Fruit fly (Drosophila melanogaster) whole organism, prepupa: ENCODE results near the gene mon2.

Experiments
- CG11294 ChIP-seq: fragments of 200-800 bp; sonication (Bioruptor generic); IDR thresholded peaks from 2 replicates; pipeline ENCODE4 v1.3.6; 2022; ENCODE audit warnings: missing biosample characterization, missing genetic modification characterization
- CG11762 ChIP-seq: fragments of 200-800 bp; sonication (Bioruptor generic); optimal IDR thresholded peaks from 3 replicates; lab custom pipeline; 2016; ENCODE audit warnings: missing biosample characterization, missing genetic modification characterization; ENCODE audit not compliant: insufficient read depth
- CG11902 ChIP-seq: fragments of 200-800 bp; sonication (Bioruptor generic); optimal IDR thresholded peaks from 3 replicates; lab custom pipeline; 2016; ENCODE audit warnings: missing biosample characterization, missing genetic modification characterization
- CG15336 ChIP-seq: fragments of 200-800 bp; sonication (Bioruptor generic); IDR thresholded peaks from 2 replicates; pipeline ENCODE4 v1.3.6; 2022; ENCODE audit warnings: missing biosample characterization, missing genetic modification characterization
- CG1621 ChIP-seq: fragments of 200-800 bp; sonication (Bioruptor generic); optimal IDR thresholded peaks from 3 replicates; lab custom pipeline; 2018; ENCODE audit warnings: missing biosample characterization, mild to moderate bottlenecking, missing genetic modification characterization
- CG3032 ChIP-seq: fragments of 200-800 bp; optimal IDR thresholded peaks from 2 replicates; lab custom pipeline; 2019; ENCODE audit warnings: missing biosample characterization, mild to moderate bottlenecking, missing genetic modification characterization, moderate library complexity
- CG32006 ChIP-seq: fragments of 200-800 bp; sonication (Bioruptor generic); optimal IDR thresholded peaks from 3 replicates; lab custom pipeline; 2017; ENCODE audit warnings: missing biosample characterization, mild to moderate bottlenecking, missing genetic modification characterization
- CG34406 ChIP-seq: fragments of 200-800 bp; sonication (Bioruptor generic); optimal IDR thresholded peaks from 3 replicates; lab custom pipeline; 2016; ENCODE audit warnings: missing biosample characterization, missing genetic modification characterization
- CG4318 ChIP-seq: fragments of 200-800 bp; sonication (Bioruptor generic); optimal IDR thresholded peaks from 3 replicates; lab custom pipeline; 2017; ENCODE audit warnings: missing biosample characterization, mild to moderate bottlenecking, missing genetic modification characterization
- CG6163 ChIP-seq: fragments of 200-800 bp; sonication (Bioruptor generic); IDR thresholded peaks from 3 replicates; pipeline ENCODE4 v1.3.6; 2022; ENCODE audit warnings: missing biosample characterization, missing genetic modification characterization
- CG6792 ChIP-seq: fragments of 200-800 bp; sonication (Bioruptor generic); optimal IDR thresholded peaks from 3 replicates; lab custom pipeline; 2016; ENCODE audit warnings: missing biosample characterization, missing genetic modification characterization
- CG7368 ChIP-seq: fragments of 200-800 bp; sonication (Bioruptor generic); optimal IDR thresholded peaks from 3 replicates; lab custom pipeline; 2016; ENCODE audit warnings: missing biosample characterization, missing genetic modification characterization
- CG8119 ChIP-seq: fragments of 200-800 bp; sonication (Bioruptor generic); IDR thresholded peaks from 3 replicates; pipeline ENCODE4 v1.3.6; 2022; ENCODE audit warnings: missing biosample characterization, missing genetic modification characterization
- CG8319 ChIP-seq: fragments of 200-800 bp; sonication (Bioruptor generic); optimal IDR thresholded peaks from 3 replicates; lab custom pipeline; 2016; ENCODE audit warnings: missing biosample characterization, missing genetic modification characterization
- CG8632 ChIP-seq: fragments of 200-800 bp; sonication (Bioruptor generic); optimal IDR thresholded peaks from 3 replicates; lab custom pipeline; 2016; ENCODE audit warnings: missing biosample characterization, missing genetic modification characterization
- Eip75B ChIP-seq: fragments of 200-800 bp; sonication (Bioruptor generic); optimal IDR thresholded peaks from 3 replicates; lab custom pipeline; 2016; ENCODE audit warnings: missing biosample characterization, missing genetic modification characterization
- Eip78C ChIP-seq: fragments of 200-800 bp; sonication (Bioruptor generic); peaks from one replicate; lab custom pipeline; 2016; ENCODE audit warnings: missing biosample characterization, missing genetic modification characterization
- Eip93F ChIP-seq: fragments of 200-800 bp; sonication (Bioruptor generic); optimal IDR thresholded peaks from 2 replicates; lab custom pipeline; 2016; ENCODE audit warnings: missing biosample characterization, mild to moderate bottlenecking, missing genetic modification characterization
- Ets21C ChIP-seq: fragments of 200-800 bp; sonication (Bioruptor generic); optimal IDR thresholded peaks from 3 replicates; lab custom pipeline; 2016; ENCODE audit warnings: missing biosample characterization, missing genetic modification characterization
- Gug ChIP-seq: fragments of 200-800 bp; sonication (Bioruptor generic); IDR thresholded peaks from 2 replicates; pipeline ENCODE4 v1.3.6; 2022; ENCODE audit warnings: missing biosample characterization, missing genetic modification characterization
- Hr4 ChIP-seq: fragments of 200-800 bp; sonication (Bioruptor generic); optimal IDR thresholded peaks from 3 replicates; lab custom pipeline; 2016; ENCODE audit warnings: missing biosample characterization, missing genetic modification characterization
- Lpt ChIP-seq: fragments of 200-800 bp; sonication (Bioruptor generic); optimal IDR thresholded peaks from 3 replicates; lab custom pipeline; 2016; ENCODE audit warnings: missing biosample characterization, missing genetic modification characterization
- Met ChIP-seq: fragments of 200-800 bp; sonication (Bioruptor generic); optimal IDR thresholded peaks from 3 replicates; lab custom pipeline; 2016; ENCODE audit warnings: missing biosample characterization, missing genetic modification characterization
- Smox ChIP-seq: fragments of 200-800 bp; sonication (Bioruptor generic); optimal IDR thresholded peaks from 3 replicates; lab custom pipeline; 2016; ENCODE audit warnings: missing biosample characterization, missing genetic modification characterization
- Sox102F ChIP-seq: fragments of 200-800 bp; sonication (Bioruptor generic); optimal IDR thresholded peaks from 2 replicates; lab custom pipeline; 2016; ENCODE audit warnings: missing biosample characterization, mild to moderate bottlenecking, missing genetic modification characterization
- Sox14 ChIP-seq: fragments of 200-800 bp; sonication (Bioruptor generic); optimal IDR thresholded peaks from 3 replicates; lab custom pipeline; 2016; ENCODE audit warnings: missing biosample characterization, missing genetic modification characterization
- Sox15 ChIP-seq: fragments of 200-800 bp; sonication (Bioruptor generic); optimal IDR thresholded peaks from 3 replicates; lab custom pipeline; 2016; ENCODE audit warnings: missing biosample characterization, missing genetic modification characterization
- achi ChIP-seq: fragments of 200-800 bp; sonication (Bioruptor generic); optimal IDR thresholded peaks from 3 replicates; lab custom pipeline; 2016; ENCODE audit warnings: missing biosample characterization, missing genetic modification characterization
- acj6 ChIP-seq: fragments of 200-800 bp; sonication (Bioruptor generic); optimal IDR thresholded peaks from 3 replicates; lab custom pipeline; 2016; ENCODE audit warnings: missing biosample characterization, missing genetic modification characterization
- dac ChIP-seq: fragments of 200-800 bp; sonication (Bioruptor generic); optimal IDR thresholded peaks from 2 replicates; lab custom pipeline; 2017; ENCODE audit warnings: missing biosample characterization, mild to moderate bottlenecking, missing genetic modification characterization
- dsx ChIP-seq: fragments of 200-800 bp; optimal IDR thresholded peaks from 3 replicates; lab custom pipeline; 2019; ENCODE audit warnings: missing biosample characterization, mild to moderate bottlenecking, missing genetic modification characterization, moderate library complexity; ENCODE audit not compliant: poor library complexity, severe bottlenecking
- eg ChIP-seq: fragments of 200-800 bp; sonication (Bioruptor generic); IDR thresholded peaks from 3 replicates; pipeline ENCODE4 v1.3.6; 2022; ENCODE audit warnings: missing biosample characterization, missing genetic modification characterization
- esn ChIP-seq: fragments of 200-800 bp; sonication (Bioruptor generic); optimal IDR thresholded peaks from 2 replicates; lab custom pipeline; 2016; ENCODE audit warnings: missing biosample characterization, mild to moderate bottlenecking, missing genetic modification characterization, moderate library complexity
- fd59A ChIP-seq: fragments of 200-800 bp; sonication (Bioruptor generic); optimal IDR thresholded peaks from 2 replicates; lab custom pipeline; 2017; ENCODE audit warnings: missing biosample characterization, mild to moderate bottlenecking, missing genetic modification characterization, missing genetic modification reagents
- fd85E ChIP-seq: fragments of 200-800 bp; sonication (Bioruptor generic); optimal IDR thresholded peaks from 3 replicates; lab custom pipeline; 2016; ENCODE audit warnings: missing biosample characterization, missing genetic modification characterization
- fkh ChIP-seq: fragments of 200-800 bp; sonication (Bioruptor generic); optimal IDR thresholded peaks from 3 replicates; lab custom pipeline; 2017; ENCODE audit warnings: missing biosample characterization, mild to moderate bottlenecking, missing genetic modification characterization, moderate library complexity
- lz ChIP-seq: fragments of 200-800 bp; sonication (Bioruptor generic); optimal IDR thresholded peaks from 3 replicates; lab custom pipeline; 2016; ENCODE audit warnings: missing biosample characterization, missing genetic modification characterization
- net ChIP-seq: fragments of 200-800 bp; sonication (Bioruptor generic); optimal IDR thresholded peaks from 3 replicates; lab custom pipeline; 2016; ENCODE audit warnings: missing biosample characterization, missing genetic modification characterization
- pdm3 ChIP-seq: fragments of 200-800 bp; sonication (Bioruptor generic); optimal IDR thresholded peaks from 3 replicates; lab custom pipeline; 2016; ENCODE audit warnings: missing biosample characterization, missing genetic modification characterization
- salr ChIP-seq, 2 experiments: fragments of 200-800 bp; sonication (Bioruptor generic); optimal IDR thresholded peaks; 3 replicates each; lab custom pipeline; 2016 to 2018; ENCODE audit warnings: missing biosample characterization in 2 of 2, missing genetic modification characterization in 2 of 2, mild to moderate bottlenecking in 1 of 2
- svp ChIP-seq: fragments of 200-800 bp; sonication (Bioruptor generic); peaks from one replicate; lab custom pipeline; 2016; ENCODE audit warnings: missing biosample characterization, missing genetic modification characterization
- topi ChIP-seq: fragments of 200-800 bp; sonication (Bioruptor generic); optimal IDR thresholded peaks from 3 replicates; lab custom pipeline; 2016; ENCODE audit warnings: missing biosample characterization, missing genetic modification characterization
- vri ChIP-seq: fragments of 200-800 bp; sonication (Bioruptor generic); optimal IDR thresholded peaks from 3 replicates; lab custom pipeline; 2016; ENCODE audit warnings: missing biosample characterization, mild to moderate bottlenecking, missing genetic modification characterization

mon2 gene

dm6 chr2L:8093182-8093941 lies 30.4 kb downstream of the mon2 start (continued):
- TF ChIP-seq Met (GFP tag; lab: Kevin White, UChicago), result no peak
- peak; percentile 28; the same call in 1 of the 3 replicates for TF ChIP-seq eg (GFP tag; lab: Robert Waterston, UW)
- TF ChIP-seq Ets21C (GFP tag; lab: Kevin White, UChicago), result peak; percentile 2
- peak; percentile 41 for TF ChIP-seq net
- no peak for TF ChIP-seq CG8632 (GFP tag; lab: Kevin White, UChicago)
- 0 out of 2 replicates have a peak, but pooled peaks have one; percentile 14 for TF ChIP-seq Gug
- TF ChIP-seq svp (GFP tag; lab: Kevin White, UChicago), result peak; percentile 75
- TF ChIP-seq dsx (GFP tag; lab: Kevin White, UChicago), result no peak
- peak; percentile 30 for TF ChIP-seq Smox (GFP tag; lab: Kevin White, UChicago)
- no peak for TF ChIP-seq fd59A
- peak; percentile 50 for TF ChIP-seq Eip78C (GFP tag; lab: Kevin White, UChicago)
- no peak for TF ChIP-seq Sox15
- TF ChIP-seq fd85E (GFP tag; lab: Kevin White, UChicago), result no peak
- no peak for TF ChIP-seq Hr4

dm6 chr2L:8091908-8092307 lies 31.9 kb downstream of the mon2 start:
- no peak for TF ChIP-seq Gug
- no peak for TF ChIP-seq CG11294 (GFP tag; lab: Robert Waterston, UW)
- TF ChIP-seq CG6163, result no peak
- no peak for TF ChIP-seq pdm3 (GFP tag; lab: Kevin White, UChicago)
- no peak for TF ChIP-seq fd85E (GFP tag; lab: Kevin White, UChicago)
- TF ChIP-seq CG6792, result no peak
- TF ChIP-seq CG11762 (GFP tag; lab: Kevin White, UChicago), result no peak
- TF ChIP-seq CG7368 (GFP tag; lab: Kevin White, UChicago), result no peak
- TF ChIP-seq lz (GFP tag; lab: Kevin White, UChicago), result no peak
- no peak for TF ChIP-seq CG34406 (GFP tag; lab: Kevin White, UChicago)
- no peak for TF ChIP-seq esn (GFP tag; lab: Kevin White, UChicago)
- TF ChIP-seq Hr4, result no peak
- no peak for TF ChIP-seq Eip93F
- TF ChIP-seq fkh (GFP tag; lab: Kevin White, UChicago), result no peak

DNA sequence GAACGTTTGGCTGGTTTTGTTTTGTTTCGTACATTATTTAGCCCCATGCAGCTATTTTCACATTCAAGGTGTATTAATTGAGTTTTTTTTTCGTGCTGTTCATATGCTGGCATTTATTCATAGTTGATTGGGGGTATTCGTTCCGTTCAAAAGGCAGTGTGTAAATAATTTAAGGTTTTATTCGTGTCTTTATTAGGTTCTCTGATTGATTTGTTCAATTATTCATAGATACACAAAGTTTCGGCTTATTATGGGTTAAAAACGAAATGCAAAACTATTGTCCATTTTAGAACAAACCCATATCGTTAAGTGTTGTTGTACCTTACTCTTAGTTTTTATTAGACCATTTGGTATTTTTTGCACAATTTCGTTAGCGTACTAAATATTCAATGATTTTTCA lies 32.4 kb downstream of the mon2 start:
- TF ChIP-seq CG8319 (GFP tag; lab: Kevin White, UChicago), result no peak
- no peak for TF ChIP-seq CG11902 (GFP tag; lab: Kevin White, UChicago)
- TF ChIP-seq CG11294 (GFP tag; lab: Robert Waterston, UW), result no peak
- TF ChIP-seq Hr4, result no peak
- TF ChIP-seq CG32006, result no peak
- TF ChIP-seq dac (GFP tag; lab: Kevin White, UChicago), result no peak
- no peak for TF ChIP-seq CG1621 (tag; lab: Kevin White, UChicago)

DNA sequence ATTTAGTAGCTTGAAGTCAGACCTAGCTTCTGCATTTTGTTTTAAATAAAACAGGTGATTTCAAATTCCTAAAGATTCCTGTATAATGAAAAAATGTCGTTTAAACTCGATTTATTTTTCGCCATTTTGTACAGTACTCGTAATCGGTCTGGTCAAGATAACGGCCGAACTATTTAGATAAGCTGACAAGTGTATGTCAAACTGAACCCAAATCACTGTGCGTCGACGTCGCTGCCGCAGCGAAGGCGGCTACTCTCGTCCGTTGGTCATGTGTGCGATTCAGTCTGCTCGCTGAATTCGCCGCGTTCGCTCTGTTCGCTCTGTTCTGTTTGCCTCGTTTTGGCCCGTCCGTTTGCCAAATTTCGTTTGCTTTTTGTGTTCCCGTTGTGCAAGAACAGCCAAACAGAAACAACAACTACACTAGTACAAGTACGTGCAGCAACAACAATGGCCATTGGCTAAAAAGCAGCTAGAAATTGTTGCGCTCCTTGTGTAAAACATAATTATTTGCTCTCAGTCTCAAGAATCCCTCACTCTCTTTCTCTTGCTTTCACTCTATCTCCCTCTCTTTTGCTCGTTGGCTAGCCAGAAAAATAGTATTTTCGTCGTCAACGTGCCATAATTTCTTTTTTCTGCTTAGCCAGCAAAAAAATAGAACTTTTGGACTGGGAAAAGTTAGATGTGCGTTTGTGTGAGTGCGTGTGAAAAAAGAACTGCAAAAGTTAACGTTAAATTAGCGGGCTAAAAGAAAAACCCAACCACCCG lies 35.6 kb downstream of the mon2 start:
- TF ChIP-seq vri (GFP tag; lab: Kevin White, UChicago) (peak; percentile 49), achi (GFP tag; lab: Kevin White, UChicago) (peak; percentile 30), Smox (GFP tag; lab: Kevin White, UChicago) (peak; percentile 24), CG11902 (GFP tag; lab: Kevin White, UChicago) (no peak), Sox102F (peak; percentile 44), eg (GFP tag; lab: Robert Waterston, UW) (peak; percentile 33; the same call in 1 of the 3 replicates), salr (GFP tag; optimal IDR thresholded peaks at IDR 0.05; lab: Kevin White, UChicago) (peak in 1 of 2 experiments; percentile 3), CG3032 (tag; lab: Kevin White, UChicago) (no peak), Hr4 (peak; percentile 54), topi (GFP tag; lab: Kevin White, UChicago) (peak; percentile 29), CG4318 (GFP tag; lab: Kevin White, UChicago) (peak; percentile 4), Sox14 (GFP tag; lab: Kevin White, UChicago) (peak; percentile 1), CG15336 (GFP tag; lab: Robert Waterston, UW) (0 out of 2 replicates have a peak, but pooled peaks have one; percentile 14), Lpt (GFP tag; lab: Kevin White, UChicago) (no peak), CG8119 (GFP tag; lab: Robert Waterston, UW) (no peak; the same call in 2 of the 3 replicates), lz (GFP tag; lab: Kevin White, UChicago) (peak; percentile 20), CG6792 (no peak), acj6 (peak; percentile 22), Eip75B (GFP tag; lab: Kevin White, UChicago) (peak; percentile 38), CG8632 (GFP tag; lab: Kevin White, UChicago) (peak; percentile 17), CG8319 (GFP tag; lab: Kevin White, UChicago) (no peak)
